Worm (Caenorhabditis elegans) whole organism, young adult: ENCODE results near the gene nrps-1.

ENCODE experiments used
- attf-5 ChIP-seq: fragments of 200-800 bp; sonication (Bioruptor generic); optimal IDR thresholded peaks from 2 replicates; lab custom pipeline; 2018; ENCODE audit warnings: mild to moderate bottlenecking, missing genetic modification characterization, missing compliant biosample characterization
- cebp-2 ChIP-seq: fragments of 200-800 bp; sonication (Bioruptor generic); IDR thresholded peaks from 2 replicates; pipeline ENCODE4 v1.3.6; 2022; ENCODE audit warnings: missing genetic modification characterization, missing compliant biosample characterization
- hlh-26 ChIP-seq: fragments of 200-800 bp; sonication (Bioruptor generic); conservative IDR thresholded peaks from 2 replicates; pipeline ENCODE4 v1.3.6; 2022; ENCODE audit warnings: missing genetic modification reagents, missing genetic modification characterization, missing compliant biosample characterization
- rpc-1 ChIP-seq, 2 experiments: fragments of 150-350 bp in 1 of 2; sonication (generic microtip) in 1 of 2; optimal IDR thresholded peaks; 2 replicates each; lab custom pipeline; 2014 to 2018; ENCODE audit warnings: missing biosample characterization in 1 of 2, missing genetic modification characterization in 1 of 2, missing genetic modification reagents in 1 of 2, missing genotype in 1 of 2
- unc-130 ChIP-seq: sonication (generic microtip); optimal IDR thresholded peaks from 2 replicates; lab custom pipeline; 2016; ENCODE audit warnings: missing genetic modification reagents, missing genetic modification characterization, missing compliant biosample characterization

ce11 chrIII:11500647-11501046 is 33.8 kb upstream of the nrps-1 start, which contains the start of gene nars-2:
- TF ChIP-seq hlh-26 (GFP tag; lab: Robert Waterston, UW): no peak
- TF ChIP-seq unc-130 (GFP tag; lab: Kevin White, UChicago): no peak
- no peak for TF ChIP-seq attf-5 (GFP tag; lab: Kevin White, UChicago)
- no peak for TF ChIP-seq cebp-2
- no peak for TF ChIP-seq rpc-1 (optimal IDR thresholded peaks at IDR 0.05; lab: Kevin White, UChicago)
- no peak for TF ChIP-seq rpc-1 (tag; optimal IDR thresholded peaks at IDR 0.05; lab: Kevin White, UChicago)
